Fruit fly (Drosophila melanogaster): ENCODE measurements around the gene CG7990.
A peak's percentile ranks its signal among the peaks of the same experiment; 100 is the strongest.

The CG7990 gene

dm6 chrX:19187624-19188085 lies 14.1 kb downstream of the CG7990 start, which contains the start of gene Mec2 (continued):
- TF ChIP-seq Hey (tag; optimal IDR thresholded peaks at IDR 0.05) (no peak), lov (optimal IDR thresholded peaks at IDR 0.05) (no peak), lov (GFP tag; IDR thresholded peaks at IDR 0.05) (no peak), sima (GFP tag; optimal IDR thresholded peaks at IDR 0.05) (no peak), ssp (GFP tag; IDR thresholded peaks at IDR 0.05) (no peak), CG13624 (GFP tag; optimal IDR thresholded peaks at IDR 0.05) (peak; percentile 20), NfI (GFP tag; optimal IDR thresholded peaks at IDR 0.05) (peak; percentile 68), CG8089 (GFP tag; optimal IDR thresholded peaks at IDR 0.05) (peak; percentile 4), CG3838 (GFP tag; optimal IDR thresholded peaks at IDR 0.05) (no peak), gem (tag; optimal IDR thresholded peaks at IDR 0.05) (no peak), CG12391 (tag; optimal IDR thresholded peaks at IDR 0.05) (peak; percentile 57), CG1024 (GFP tag; IDR thresholded peaks at IDR 0.05) (0 out of 2 replicates have a peak, but pooled peaks have one; percentile 25), CG17359 (tag; optimal IDR thresholded peaks at IDR 0.05) (peak; percentile 27), CG34422 (GFP tag; IDR thresholded peaks at IDR 0.05) (peak; percentile 32; the same call in 1 of the 3 replicates), odd (GFP tag; optimal IDR thresholded peaks at IDR 0.05) (no peak), repo (GFP tag; optimal IDR thresholded peaks at IDR 0.05) (no peak), z (GFP tag; IDR thresholded peaks at IDR 0.05) (no peak), br (optimal IDR thresholded peaks at IDR 0.05) (no peak), Dip3 (GFP tag; optimal IDR thresholded peaks at IDR 0.05) (peak; percentile 4), HLH54F (GFP tag; optimal IDR thresholded peaks at IDR 0.05) (peak; percentile 10), CG11085 (GFP tag; IDR thresholded peaks at IDR 0.05) (no peak), p53 (GFP tag; optimal IDR thresholded peaks at IDR 0.05) (no peak), CG18476 (GFP tag; optimal IDR thresholded peaks at IDR 0.05) (no peak), btn (GFP tag; optimal IDR thresholded peaks at IDR 0.05) (no peak), CG6791 (GFP tag; IDR thresholded peaks at IDR 0.05; ENCODE audit: partially characterized antibody) (no peak), Hr51 (GFP tag; optimal IDR thresholded peaks at IDR 0.05) (peak in 1 of 2 experiments; percentile 34), CkIIα-i1 (GFP tag; IDR thresholded peaks at IDR 0.05) (no peak), nmo (GFP tag; optimal IDR thresholded peaks at IDR 0.05) (peak; percentile 38), sob (GFP tag; IDR thresholded peaks at IDR 0.05) (peak; percentile 25; the same call in 1 of the 2 replicates), E2f2 (GFP tag; IDR thresholded peaks at IDR 0.05) (peak; percentile 39; the same call in 1 of the 2 replicates), lilli (GFP tag; optimal IDR thresholded peaks at IDR 0.05) (peak; percentile 26), wdn (GFP tag; IDR thresholded peaks at IDR 0.05) (peak; percentile 48; the same call in 1 of the 2 replicates), maf-S (GFP tag; optimal IDR thresholded peaks at IDR 0.05) (peak; percentile 35), CG6654 (GFP tag; optimal IDR thresholded peaks at IDR 0.05) (no peak), abd-A (tag; optimal IDR thresholded peaks at IDR 0.05) (no peak), CG14014 (GFP tag; IDR thresholded peaks at IDR 0.05) (peak; percentile 57), CG8290 (GFP tag; optimal IDR thresholded peaks at IDR 0.05) (no peak), CG8290 (tag; optimal IDR thresholded peaks at IDR 0.05) (peak in 1 of 2 experiments; percentile 91), CG7357 (GFP tag; IDR thresholded peaks at IDR 0.05) (0 out of 3 replicates have a peak, but pooled peaks have one; percentile 41), Fer2 (tag; optimal IDR thresholded peaks at IDR 0.05) (no peak), CG11093 (GFP tag; IDR thresholded peaks at IDR 0.05) (peak; percentile 13; the same call in 1 of the 3 replicates), BEAF-32 (GFP tag; optimal IDR thresholded peaks at IDR 0.05) (no peak), H15 (GFP tag; IDR thresholded peaks at IDR 0.05) (no peak), Adf1 (GFP tag; IDR thresholded peaks at IDR 0.05) (peak; percentile 26; the same call in 1 of the 2 replicates), ab (GFP tag; optimal IDR thresholded peaks at IDR 0.05) (peak; percentile 2), ase (GFP tag; IDR thresholded peaks at IDR 0.05) (no peak), CG18764 (GFP tag; optimal IDR thresholded peaks at IDR 0.05) (no peak), Rx (GFP tag; IDR thresholded peaks at IDR 0.05) (peak; percentile 43; the same call in 1 of the 2 replicates), CG2120 (GFP tag; optimal IDR thresholded peaks at IDR 0.05) (peak; percentile 77), CG9727 (GFP tag; optimal IDR thresholded peaks at IDR 0.05) (peak; percentile 31), Sox102F (GFP tag; optimal IDR thresholded peaks at IDR 0.05) (peak; percentile 73), Abd-B (GFP tag; optimal IDR thresholded peaks at IDR 0.05) (peak; percentile 33)

Measured in whole organism, embryonic.